Worm (Caenorhabditis elegans) whole organism, L2 larva: ENCODE results near the gene dct-11.

Experiments
- R02D3.7 ChIP-seq: fragments of 150-350 bp; optimal IDR thresholded peaks from 2 replicates; lab custom pipeline; 2014; ENCODE audit warnings: missing biosample characterization, missing genetic modification characterization
- ama-1 ChIP-seq: fragments of 150-350 bp; optimal IDR thresholded peaks from 2 replicates; lab custom pipeline; 2018; ENCODE audit warnings: inconsistent platforms
- nhr-237 ChIP-seq: fragments of 150-350 bp; optimal IDR thresholded peaks from 2 replicates; lab custom pipeline; 2014; ENCODE audit warnings: missing biosample characterization, missing genetic modification characterization
- snpc-4 ChIP-seq: fragments of 150-350 bp; optimal IDR thresholded peaks from 2 replicates; lab custom pipeline; 2014; ENCODE audit warnings: missing biosample characterization, missing genetic modification characterization

DNA sequence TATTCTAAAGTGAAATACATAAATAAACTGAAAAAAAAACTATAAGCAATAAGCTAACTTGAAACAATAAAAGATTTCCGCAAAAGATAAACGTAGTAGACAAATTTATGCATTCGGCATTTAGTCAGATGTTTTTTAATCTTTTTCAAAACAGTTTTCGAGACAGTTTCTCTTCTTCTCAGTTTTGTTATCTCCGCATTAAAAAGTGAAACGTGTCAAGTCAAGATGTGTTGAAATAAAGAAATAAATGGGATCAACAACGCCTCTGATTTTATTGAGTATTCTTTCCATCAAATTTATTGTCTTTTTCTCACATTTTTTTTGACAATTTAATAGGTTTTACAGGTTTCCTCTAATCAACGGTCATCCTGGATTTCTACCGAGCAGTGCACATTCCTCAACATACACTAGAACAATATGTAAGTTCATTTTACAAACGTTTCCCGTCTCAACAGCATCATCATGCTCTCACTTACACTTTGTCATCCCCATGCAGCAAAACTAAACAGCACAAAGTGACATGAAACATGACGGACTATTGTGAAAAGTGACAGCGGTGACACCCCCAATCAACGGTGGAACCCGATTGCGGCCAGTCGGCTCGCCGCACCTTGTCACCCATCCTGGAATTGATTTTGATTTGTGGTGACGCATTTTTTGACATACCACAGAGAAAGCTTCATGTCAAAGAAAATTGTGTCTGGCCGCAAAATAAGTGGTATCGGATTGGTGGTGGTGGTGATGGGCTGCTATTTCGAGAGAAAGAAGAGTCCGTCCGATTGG is 15.1 kb upstream of the dct-11 start:
- TF ChIP-seq snpc-4 (tag; lab: Kevin White, UChicago) (no peak), ama-1 (no peak), nhr-237 (tag; lab: Kevin White, UChicago) (no peak), R02D3.7 (no peak)
